Worm (Caenorhabditis elegans) whole organism, L3 larva: ENCODE results near the gene jmjd-3.1.
"Not testable (repeated sequence)": the region's sequence is repeated elsewhere in the genome, so short reads cannot be mapped to it uniquely, and the experiment has no call there.

ENCODE experiments used
- R02D3.7 ChIP-seq: fragments of 150-350 bp; optimal IDR thresholded peaks from 2 replicates; lab custom pipeline; 2014; ENCODE audit warnings: missing biosample characterization, missing genetic modification characterization
- ZK546.5 ChIP-seq: sonication (generic microtip); optimal IDR thresholded peaks from 2 replicates; lab custom pipeline; 2017; ENCODE audit warnings: missing biosample characterization, missing genetic modification characterization
- aly-2 ChIP-seq: fragments of 150-350 bp; optimal IDR thresholded peaks from 2 replicates; lab custom pipeline; 2014; ENCODE audit warnings: missing biosample characterization, missing genetic modification characterization
- ama-1 ChIP-seq: fragments of 150-350 bp; optimal IDR thresholded peaks from 2 replicates; lab custom pipeline; 2018
- ceh-16 ChIP-seq: sonication (generic microtip); optimal IDR thresholded peaks from 2 replicates; lab custom pipeline; 2017; ENCODE audit warnings: missing biosample characterization, missing genetic modification characterization
- ceh-28 ChIP-seq: fragments of 150-350 bp; optimal IDR thresholded peaks from 2 replicates; lab custom pipeline; 2014; ENCODE audit warnings: missing biosample characterization, missing genetic modification reagents, missing genetic modification characterization
- ceh-82 ChIP-seq: fragments of 150-350 bp; optimal IDR thresholded peaks from 2 replicates; lab custom pipeline; 2014; ENCODE audit warnings: missing biosample characterization, missing genetic modification characterization
- daf-12 ChIP-seq: fragments of 150-350 bp; optimal IDR thresholded peaks from 2 replicates; lab custom pipeline; 2014; ENCODE audit warnings: missing biosample characterization, missing genetic modification reagents, missing genetic modification characterization
- egl-5 ChIP-seq: fragments of 150-350 bp; optimal IDR thresholded peaks from 2 replicates; lab custom pipeline; 2017; ENCODE audit warnings: missing biosample characterization, missing genetic modification reagents, missing genetic modification characterization, inconsistent platforms
- elt-1 ChIP-seq: fragments of 150-350 bp; optimal IDR thresholded peaks from 2 replicates; lab custom pipeline; 2014; ENCODE audit warnings: missing biosample characterization, missing genetic modification characterization
- fkh-10 ChIP-seq: sonication (generic microtip); optimal IDR thresholded peaks from 2 replicates; lab custom pipeline; 2017; ENCODE audit warnings: missing biosample characterization, missing genetic modification reagents, missing genetic modification characterization
- fos-1 ChIP-seq: fragments of 150-350 bp; optimal IDR thresholded peaks from 2 replicates; lab custom pipeline; 2014; ENCODE audit warnings: missing biosample characterization, missing genetic modification characterization
- hmg-11 ChIP-seq: sonication (generic microtip); optimal IDR thresholded peaks from 2 replicates; lab custom pipeline; 2016; ENCODE audit warnings: missing genetic modification characterization, missing compliant biosample characterization
- jun-1 ChIP-seq: fragments of 150-350 bp; optimal IDR thresholded peaks from 2 replicates; lab custom pipeline; 2014; ENCODE audit warnings: missing biosample characterization, missing genetic modification reagents, missing genetic modification characterization
- lin-15B ChIP-seq: fragments of 150-350 bp; optimal IDR thresholded peaks from 2 replicates; lab custom pipeline; 2014; ENCODE audit warnings: missing biosample characterization, missing genetic modification characterization
- lsy-12 ChIP-seq: sonication (generic microtip); optimal IDR thresholded peaks from 2 replicates; lab custom pipeline; 2016; ENCODE audit warnings: mild to moderate bottlenecking, missing genetic modification characterization, missing compliant biosample characterization
- mdl-1 ChIP-seq: fragments of 150-350 bp; optimal IDR thresholded peaks from 2 replicates; lab custom pipeline; 2014; ENCODE audit warnings: missing biosample characterization, missing genetic modification characterization
- mml-1 ChIP-seq: fragments of 150-350 bp; sonication (generic microtip); optimal IDR thresholded peaks from 3 replicates; lab custom pipeline; 2014; ENCODE audit warnings: missing biosample characterization, missing genetic modification characterization
- nfya-1 ChIP-seq: sonication (generic microtip); optimal IDR thresholded peaks from 2 replicates; lab custom pipeline; 2017; ENCODE audit warnings: missing genetic modification characterization, mild to moderate bottlenecking, missing compliant biosample characterization, antibody characterized with exemption, moderate library complexity; ENCODE audit not compliant: insufficient read depth
- nhr-11 ChIP-seq: fragments of 150-350 bp; optimal IDR thresholded peaks from 2 replicates; lab custom pipeline; 2014; ENCODE audit warnings: missing biosample characterization, missing genetic modification characterization
- nhr-12 ChIP-seq: fragments of 150-350 bp; optimal IDR thresholded peaks from 2 replicates; lab custom pipeline; 2014; ENCODE audit warnings: missing biosample characterization, missing genetic modification characterization
- nhr-23 ChIP-seq: fragments of 150-350 bp; optimal IDR thresholded peaks from 2 replicates; lab custom pipeline; 2014; ENCODE audit warnings: missing biosample characterization, missing genetic modification reagents, missing genetic modification characterization
- nhr-237 ChIP-seq: fragments of 150-350 bp; optimal IDR thresholded peaks from 2 replicates; lab custom pipeline; 2014; ENCODE audit warnings: missing biosample characterization, missing genetic modification characterization
- nhr-25 ChIP-seq: sonication (generic microtip); optimal IDR thresholded peaks from 2 replicates; lab custom pipeline; 2017; ENCODE audit warnings: missing biosample characterization, missing genetic modification characterization
- nhr-43 ChIP-seq: sonication (generic microtip); optimal IDR thresholded peaks from 2 replicates; lab custom pipeline; 2016; ENCODE audit warnings: mild to moderate bottlenecking, missing genetic modification characterization, missing compliant biosample characterization; ENCODE audit not compliant: poor library complexity, severe bottlenecking
- nhr-76 ChIP-seq: fragments of 150-350 bp; sonication (generic microtip); optimal IDR thresholded peaks from 5 replicates; lab custom pipeline; 2014; ENCODE audit warnings: missing biosample characterization, missing genetic modification characterization
- nhr-77 ChIP-seq: fragments of 150-350 bp; optimal IDR thresholded peaks from 2 replicates; lab custom pipeline; 2014; ENCODE audit warnings: missing biosample characterization, missing genetic modification characterization
- sea-2 ChIP-seq: fragments of 150-350 bp; sonication (generic microtip); optimal IDR thresholded peaks from 4 replicates; lab custom pipeline; 2014; ENCODE audit warnings: missing biosample characterization, missing genetic modification reagents, missing genetic modification characterization
- snpc-4 ChIP-seq: fragments of 150-350 bp; optimal IDR thresholded peaks from 2 replicates; lab custom pipeline; 2014; ENCODE audit warnings: missing biosample characterization, missing genetic modification characterization
- tbx-2 ChIP-seq: sonication (generic microtip); optimal IDR thresholded peaks from 2 replicates; lab custom pipeline; 2016; ENCODE audit warnings: mild to moderate bottlenecking, missing genetic modification characterization, missing compliant biosample characterization
- unc-39 ChIP-seq: sonication (generic microtip); optimal IDR thresholded peaks from 4 replicates; lab custom pipeline; 2017; ENCODE audit warnings: missing biosample characterization, missing genetic modification characterization
- zag-1 ChIP-seq: fragments of 150-350 bp; optimal IDR thresholded peaks from 2 replicates; lab custom pipeline; 2014; ENCODE audit warnings: missing biosample characterization, missing genetic modification characterization
- ztf-4 ChIP-seq: fragments of 150-350 bp; optimal IDR thresholded peaks from 2 replicates; lab custom pipeline; 2014; ENCODE audit warnings: missing biosample characterization, missing genetic modification characterization

Gene jmjd-3.1

DNA sequence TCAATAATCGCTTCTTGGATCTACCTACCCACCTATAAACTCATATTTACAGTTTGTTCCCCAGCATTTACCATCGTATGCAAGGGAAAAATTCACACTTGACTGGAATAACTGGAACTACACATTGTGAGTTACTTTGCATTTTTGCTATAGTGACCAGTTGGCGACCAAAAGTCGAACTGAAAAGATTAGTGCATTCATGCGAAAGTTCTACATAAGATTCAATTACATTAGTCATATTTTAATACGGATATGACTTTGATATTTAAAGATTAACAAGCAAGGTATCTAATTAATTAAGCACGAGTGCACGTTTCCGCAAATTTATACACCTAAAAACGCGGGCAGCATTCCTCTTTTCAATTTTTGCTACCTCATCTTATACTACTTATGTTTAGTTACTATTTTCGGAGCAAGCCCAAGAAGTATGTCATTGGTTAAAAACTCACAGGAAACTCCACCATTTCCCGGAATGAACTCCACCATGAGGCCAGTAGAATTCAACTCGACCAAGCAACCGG, at the start of gene jmjd-3.1:
TSS of gene jmjd-3.1 (plus strand) at position 51 of the 521 bp plus-strand sequence.
- no peak for TF ChIP-seq mml-1 (tag; lab: Kevin White, UChicago)
- no peak for TF ChIP-seq fos-1 (tag; lab: Kevin White, UChicago)
- TF ChIP-seq ceh-16 = no peak
- TF ChIP-seq ama-1 (lab: Kevin White, UChicago) = no peak
- no peak for TF ChIP-seq ztf-4 (tag; lab: Kevin White, UChicago)
- no peak for TF ChIP-seq snpc-4 (tag; lab: Kevin White, UChicago)

DNA sequence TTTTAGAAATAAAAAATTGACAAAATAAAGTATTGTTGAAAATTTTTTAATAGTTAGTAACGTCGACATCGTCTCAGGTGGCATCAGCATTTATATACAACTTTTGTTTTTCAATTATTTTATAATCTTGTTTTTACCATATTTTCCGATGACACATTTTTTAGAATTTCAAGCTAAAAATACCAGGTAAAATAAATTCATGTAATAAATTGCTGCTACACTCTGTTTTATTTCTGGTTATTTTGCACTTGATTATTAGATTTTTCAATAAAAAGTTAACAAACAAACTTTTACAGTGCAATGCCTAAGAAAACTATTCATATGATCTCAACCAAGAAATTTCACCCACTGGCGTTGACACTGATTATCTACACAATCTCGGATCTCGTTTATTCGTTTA, 49.2 kb upstream of the jmjd-3.1 start, which contains the start of gene C03G5.14:
TSS of gene C03G5.14 (plus strand) at position 301 of the 400 bp plus-strand sequence.
- TF ChIP-seq ceh-82 (tag; lab: Kevin White, UChicago) (no peak), nhr-12 (tag; lab: Kevin White, UChicago) (no peak), ceh-16 (no peak), sea-2 (GFP tag; lab: Kevin White, UChicago) (no peak), unc-39 (tag; lab: Kevin White, UChicago) (no peak), ZK546.5 (no peak), mdl-1 (tag; lab: Kevin White, UChicago) (no peak), nhr-11 (tag; lab: Kevin White, UChicago) (no peak), lsy-12 (no peak), tbx-2 (tag; lab: Kevin White, UChicago) (no peak)

DNA sequence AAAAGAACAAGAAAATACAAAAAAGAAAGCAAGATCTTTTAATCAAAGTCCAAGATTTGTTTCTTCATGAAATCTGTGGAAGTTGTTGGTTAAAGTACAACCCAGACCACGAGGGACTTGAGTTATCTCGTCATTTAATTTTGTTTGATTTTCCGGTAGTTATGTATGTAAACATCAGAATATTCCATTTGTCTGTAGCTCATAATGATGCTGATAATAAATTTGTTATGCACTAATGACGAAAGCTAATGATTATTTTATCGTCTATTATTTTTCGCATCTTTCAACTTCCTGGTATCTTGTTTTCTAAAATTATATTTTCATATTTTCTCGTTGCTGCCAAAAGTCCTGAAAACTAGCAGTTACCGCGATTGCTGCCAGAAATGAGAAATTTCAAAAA, 47.8 kb upstream of the jmjd-3.1 start:
- TF ChIP-seq ceh-28 = no peak
- no peak for TF ChIP-seq ama-1 (lab: Kevin White, UChicago)
- no peak for TF ChIP-seq nhr-23 (tag; lab: Kevin White, UChicago)
- no peak for TF ChIP-seq fos-1 (tag; lab: Kevin White, UChicago)
- no peak for TF ChIP-seq nhr-25 (tag; lab: Kevin White, UChicago)
- TF ChIP-seq daf-12 = no peak
- no peak for TF ChIP-seq sea-2 (GFP tag; lab: Kevin White, UChicago)
- no peak for TF ChIP-seq ceh-82 (tag; lab: Kevin White, UChicago)
- no peak for TF ChIP-seq R02D3.7 (tag; lab: Kevin White, UChicago)
- TF ChIP-seq nhr-77 (tag; lab: Kevin White, UChicago) = no peak
- TF ChIP-seq nhr-43 (tag; lab: Kevin White, UChicago) = no peak
- TF ChIP-seq elt-1 = no peak

DNA sequence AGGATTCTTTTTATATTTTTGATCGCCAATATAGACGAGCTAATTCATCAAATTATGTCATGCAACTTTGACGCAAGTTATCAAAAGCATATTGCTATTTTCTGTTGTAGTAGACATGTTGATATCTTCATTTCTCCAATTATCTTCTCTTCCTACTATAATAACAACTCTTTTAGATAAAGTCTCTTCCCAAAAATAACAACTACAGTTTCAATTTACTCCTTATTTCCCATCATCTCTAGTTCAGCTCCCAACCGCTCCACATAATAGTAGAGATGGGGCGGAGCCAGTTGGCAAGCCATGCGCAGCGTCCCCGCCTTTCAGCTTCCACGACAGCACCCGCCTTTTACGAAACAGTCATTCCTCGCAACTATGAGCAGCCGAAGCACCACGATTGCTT, 42.9 kb upstream of the jmjd-3.1 start, which contains the start of gene flp-5:
TSS of gene flp-5 (plus strand) at position 301 of the 400 bp plus-strand sequence.
- TF ChIP-seq fos-1 (tag; lab: Kevin White, UChicago) (no peak), fkh-10 (GFP tag; lab: Kevin White, UChicago) (no peak), snpc-4 (tag; lab: Kevin White, UChicago) (no peak), nfya-1 (tag; lab: Kevin White, UChicago) (no peak), R02D3.7 (tag; lab: Kevin White, UChicago) (no peak), aly-2 (tag; lab: Kevin White, UChicago) (no peak), nhr-25 (tag; lab: Kevin White, UChicago) (no peak), zag-1 (no peak), nhr-11 (tag; lab: Kevin White, UChicago) (no peak), nhr-76 (tag; lab: Kevin White, UChicago) (no peak), ceh-82 (tag; lab: Kevin White, UChicago) (no peak)

DNA sequence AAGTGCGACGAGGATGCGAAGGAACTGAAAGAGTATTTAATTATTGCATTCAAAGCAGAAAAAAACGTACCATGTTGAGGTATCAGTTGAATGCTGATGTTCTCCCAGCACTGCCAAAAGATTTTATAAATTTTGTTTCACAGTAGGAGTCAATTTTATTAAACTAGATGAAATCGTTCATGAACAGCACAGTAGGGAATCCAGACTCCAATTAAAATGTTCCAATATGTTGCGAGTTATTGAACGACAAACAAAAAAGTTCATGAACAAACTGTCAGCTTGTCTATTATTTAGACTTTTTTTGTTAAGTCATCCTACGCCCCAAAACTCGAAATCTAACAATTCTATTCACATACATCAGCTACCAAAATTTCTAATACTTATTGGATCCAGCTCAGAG, 35.8 kb upstream of the jmjd-3.1 start, which contains the start of gene nspc-1:
TSS of gene nspc-1 (minus strand) at position 101 of the 400 bp plus-strand sequence.
- not testable (repeated sequence) for TF ChIP-seq daf-12; nhr-237 (tag; lab: Kevin White, UChicago); jun-1

DNA sequence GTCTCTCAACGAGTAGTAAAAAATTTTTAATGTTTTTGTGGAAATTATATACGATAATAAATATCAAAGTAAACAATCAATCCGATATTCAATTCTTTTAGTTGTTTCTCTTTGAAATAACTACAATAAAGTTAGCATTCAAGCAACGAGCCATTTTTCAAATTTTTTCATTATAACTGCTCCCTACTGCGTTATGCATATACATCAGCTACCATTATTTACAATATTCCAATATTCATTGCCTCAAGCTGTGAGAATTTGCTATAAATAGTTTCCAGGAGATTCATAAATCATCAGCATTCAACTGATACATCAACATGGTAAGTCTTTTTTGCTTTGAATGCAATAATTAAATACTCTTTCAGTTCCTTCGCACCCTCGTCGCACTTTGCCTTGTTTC, 34.1 kb upstream of the jmjd-3.1 start, which contains the start of gene nspc-3:
TSS of gene nspc-3 (plus strand) at position 301 of the 400 bp plus-strand sequence.
- TF ChIP-seq nhr-76 (tag; lab: Kevin White, UChicago) (no peak), lin-15B (tag; lab: Kevin White, UChicago) (no peak), egl-5 (no peak), daf-12 (no peak), mdl-1 (tag; lab: Kevin White, UChicago) (no peak), ama-1 (lab: Kevin White, UChicago) (no peak), hmg-11 (tag; lab: Kevin White, UChicago) (no peak)
- TF ChIP-seq, all 47 proteins: peak for 0
